Fruit fly (Drosophila melanogaster) whole organism, embryonic: ENCODE results near the gene Drep4.

Source experiments
- Abd-B ChIP-seq: fragments of 200-800 bp; sonication (Bioruptor generic); optimal IDR thresholded peaks from 2 replicates; lab custom pipeline; 2018; ENCODE audit warnings: missing biosample characterization, mild to moderate bottlenecking, missing genetic modification characterization, moderate library complexity
- Asciz ChIP-seq: fragments of 200-800 bp; sonication (Bioruptor generic); optimal IDR thresholded peaks from 2 replicates; lab custom pipeline; 2017; ENCODE audit warnings: missing biosample characterization, mild to moderate bottlenecking, missing genetic modification characterization, missing genetic modification reagents
- BEAF-32 ChIP-seq: fragments of 200-800 bp; sonication (Bioruptor generic); optimal IDR thresholded peaks from 3 replicates; lab custom pipeline; 2017; ENCODE audit warnings: missing biosample characterization, missing genetic modification characterization, mild to moderate bottlenecking, moderate library complexity, missing genetic modification reagents
- Blimp-1 ChIP-seq: fragments of 200-800 bp; sonication (Bioruptor generic); optimal IDR thresholded peaks from 3 replicates; lab custom pipeline; 2018; ENCODE audit warnings: missing biosample characterization, missing genetic modification characterization, mild to moderate bottlenecking, moderate library complexity, missing genetic modification reagents
- CG10209 ChIP-seq: fragments of 200-800 bp; sonication (Bioruptor generic); optimal IDR thresholded peaks from 3 replicates; lab custom pipeline; 2017; ENCODE audit warnings: missing biosample characterization, mild to moderate bottlenecking, missing genetic modification characterization, missing genetic modification reagents
- CG11093 ChIP-seq: fragments of 200-800 bp; sonication (Bioruptor generic); IDR thresholded peaks from 3 replicates; pipeline ENCODE4 v1.3.6; 2022; ENCODE audit warnings: missing biosample characterization, missing genetic modification characterization
- CG11247 ChIP-seq: fragments of 200-800 bp; sonication (Bioruptor generic); IDR thresholded peaks from 2 replicates; pipeline ENCODE4 v1.3.6; 2022; ENCODE audit warnings: missing biosample characterization, missing genetic modification characterization
- CG17186 ChIP-seq: fragments of 200-800 bp; sonication (Bioruptor generic); optimal IDR thresholded peaks from 3 replicates; lab custom pipeline; 2017; ENCODE audit warnings: missing biosample characterization, missing genetic modification reagents, missing genetic modification characterization
- CG17361 ChIP-seq: fragments of 200-800 bp; sonication (Bioruptor generic); IDR thresholded peaks from 3 replicates; pipeline ENCODE4 v1.3.6; 2022; ENCODE audit warnings: missing biosample characterization, missing genetic modification characterization
- CG4404 ChIP-seq: fragments of 200-800 bp; sonication (Bioruptor generic); IDR thresholded peaks from 2 replicates; pipeline ENCODE4 v1.3.6; 2022; ENCODE audit warnings: missing biosample characterization, missing genetic modification characterization
- CG4854 ChIP-seq: fragments of 200-800 bp; sonication (Bioruptor generic); optimal IDR thresholded peaks from 2 replicates; lab custom pipeline; 2016; ENCODE audit warnings: missing biosample characterization, missing genetic modification characterization, inconsistent platforms
- CG6272 ChIP-seq: fragments of 200-800 bp; sonication (Bioruptor generic); IDR thresholded peaks from 2 replicates; pipeline ENCODE4 v1.3.6; 2022; ENCODE audit warnings: missing biosample characterization, missing genetic modification characterization
- CG6765 ChIP-seq: fragments of 200-800 bp; sonication (Bioruptor generic); optimal IDR thresholded peaks from 3 replicates; lab custom pipeline; 2017; ENCODE audit warnings: missing biosample characterization, mild to moderate bottlenecking, missing genetic modification characterization
- CG7271 ChIP-seq: fragments of 200-800 bp; sonication (Bioruptor generic); optimal IDR thresholded peaks from 2 replicates; lab custom pipeline; 2018; ENCODE audit warnings: missing biosample characterization, mild to moderate bottlenecking, missing genetic modification characterization, moderate library complexity
- CG9727 ChIP-seq: fragments of 200-800 bp; sonication (Bioruptor generic); optimal IDR thresholded peaks from 3 replicates; lab custom pipeline; 2017; ENCODE audit warnings: missing biosample characterization, mild to moderate bottlenecking, missing genetic modification characterization
- Deaf1 ChIP-seq: fragments of 200-800 bp; optimal IDR thresholded peaks from 3 replicates; lab custom pipeline; 2019; ENCODE audit warnings: missing biosample characterization, mild to moderate bottlenecking, missing genetic modification characterization, moderate library complexity
- Dfd ChIP-seq, 2 experiments: fragments of >200 bp; optimal IDR thresholded peaks; 2 replicates each; lab custom pipeline; 2017; ENCODE audit warnings: missing biosample characterization in 2 of 2, missing genetic modification characterization in 2 of 2
- GATAe ChIP-seq: fragments of 200-800 bp; sonication (Bioruptor generic); conservative IDR thresholded peaks from 2 replicates; pipeline ENCODE4 v1.3.6; 2022; ENCODE audit warnings: missing biosample characterization, missing genetic modification characterization
- Hr51 ChIP-seq, 2 experiments: fragments of 200-800 bp; sonication (Bioruptor generic); optimal IDR thresholded peaks; 2 replicates in 1 of 2; 3 replicates in 1 of 2; lab custom pipeline; 2016 to 2018; ENCODE audit warnings: missing biosample characterization in 2 of 2, missing genetic modification characterization in 2 of 2, mild to moderate bottlenecking in 1 of 2, moderate library complexity in 1 of 2
- Med ChIP-seq: fragments of 200-800 bp; sonication (Bioruptor generic); peaks from one replicate; lab custom pipeline; 2016; ENCODE audit warnings: missing biosample characterization, missing genetic modification characterization, mild to moderate bottlenecking, inconsistent platforms, moderate library complexity
- NC2β ChIP-seq: fragments of 200-800 bp; sonication (Bioruptor generic); optimal IDR thresholded peaks from 2 replicates; lab custom pipeline; 2016; ENCODE audit warnings: missing biosample characterization, missing genetic modification characterization
- Nf-YC ChIP-seq: fragments of 200-800 bp; optimal IDR thresholded peaks from 3 replicates; lab custom pipeline; 2019; ENCODE audit warnings: missing biosample characterization, mild to moderate bottlenecking, missing genetic modification characterization, moderate library complexity
- Oaz ChIP-seq: fragments of 200-800 bp; sonication (Bioruptor generic); IDR thresholded peaks from 2 replicates; pipeline ENCODE4 v1.3.6; 2022; ENCODE audit warnings: missing biosample characterization, missing genetic modification characterization
- Ptx1 ChIP-seq: fragments of 200-800 bp; sonication (Bioruptor generic); IDR thresholded peaks from 2 replicates; pipeline ENCODE4 v1.3.6; 2022; ENCODE audit warnings: missing biosample characterization, missing genetic modification characterization
- Sry-β ChIP-seq: fragments of 200-800 bp; sonication (Bioruptor generic); optimal IDR thresholded peaks from 2 replicates; lab custom pipeline; 2018; ENCODE audit warnings: missing biosample characterization, mild to moderate bottlenecking, missing genetic modification characterization, moderate library complexity
- Ssrp ChIP-seq: fragments of 200-800 bp; sonication (Bioruptor generic); optimal IDR thresholded peaks from 2 replicates; lab custom pipeline; 2018; ENCODE audit warnings: missing biosample characterization, mild to moderate bottlenecking, missing genetic modification characterization, moderate library complexity
- Vsx1 ChIP-seq: fragments of 200-800 bp; sonication (Bioruptor generic); optimal IDR thresholded peaks from 2 replicates; lab custom pipeline; 2017; ENCODE audit warnings: missing biosample characterization, mild to moderate bottlenecking, missing genetic modification characterization, missing genetic modification reagents
- Xrp1 ChIP-seq: fragments of 200-800 bp; sonication (Bioruptor generic); IDR thresholded peaks from 2 replicates; pipeline ENCODE4 v1.3.6; 2022; ENCODE audit warnings: missing biosample characterization, missing genetic modification characterization
- ap ChIP-seq: fragments of 200-800 bp; sonication (Bioruptor generic); IDR thresholded peaks from 2 replicates; pipeline ENCODE4 v1.3.6; 2022; ENCODE audit warnings: missing biosample characterization, missing genetic modification characterization
- ara ChIP-seq: fragments of 200-800 bp; sonication (Bioruptor generic); IDR thresholded peaks from 2 replicates; pipeline ENCODE4 v1.3.6; 2022; ENCODE audit warnings: missing biosample characterization, missing genetic modification characterization
- da ChIP-seq: fragments of 200-800 bp; sonication (Bioruptor generic); optimal IDR thresholded peaks from 2 replicates; lab custom pipeline; 2016; ENCODE audit warnings: missing biosample characterization, missing genetic modification characterization
- dan ChIP-seq: fragments of 200-800 bp; sonication (Bioruptor generic); IDR thresholded peaks from 2 replicates; pipeline ENCODE4 v1.3.6; 2022; ENCODE audit warnings: missing biosample characterization, missing genetic modification characterization
- disco-r ChIP-seq: fragments of 200-800 bp; sonication (Bioruptor generic); optimal IDR thresholded peaks from 2 replicates; lab custom pipeline; 2016; ENCODE audit warnings: missing biosample characterization, missing genetic modification characterization
- emc ChIP-seq: fragments of 200-800 bp; sonication (Bioruptor generic); optimal IDR thresholded peaks from 2 replicates; lab custom pipeline; 2016; ENCODE audit warnings: missing biosample characterization, missing genetic modification characterization
- ewg ChIP-seq: fragments of 200-800 bp; sonication (Bioruptor generic); optimal IDR thresholded peaks from 3 replicates; lab custom pipeline; 2017; ENCODE audit warnings: mild to moderate bottlenecking, missing biosample characterization, missing genetic modification reagents, missing genetic modification characterization
- fd96Cb ChIP-seq: fragments of 200-800 bp; sonication (Bioruptor generic); optimal IDR thresholded peaks from 2 replicates; lab custom pipeline; 2018; ENCODE audit warnings: missing biosample characterization, mild to moderate bottlenecking, missing genetic modification characterization, moderate library complexity
- hth ChIP-seq: fragments of >200 bp; optimal IDR thresholded peaks from 2 replicates; lab custom pipeline; 2017; ENCODE audit warnings: inconsistent platforms
- jigr1 ChIP-seq: fragments of 200-800 bp; sonication (Bioruptor generic); IDR thresholded peaks from 3 replicates; pipeline ENCODE4 v1.3.6; 2022; ENCODE audit warnings: missing biosample characterization, missing genetic modification characterization
- kni ChIP-seq: fragments of 200-800 bp; sonication (Bioruptor generic); optimal IDR thresholded peaks from 3 replicates; lab custom pipeline; 2017; ENCODE audit warnings: mild to moderate bottlenecking, missing biosample characterization, missing genetic modification reagents, missing genetic modification characterization
- lmd ChIP-seq: fragments of 200-800 bp; sonication (Bioruptor generic); IDR thresholded peaks from 2 replicates; pipeline ENCODE4 v1.3.6; 2022; ENCODE audit warnings: missing biosample characterization, missing genetic modification characterization
- nerfin-2 ChIP-seq: fragments of 200-800 bp; sonication (Bioruptor generic); IDR thresholded peaks from 2 replicates; pipeline ENCODE4 v1.3.6; 2022; ENCODE audit warnings: missing biosample characterization, missing genetic modification characterization; ENCODE audit not compliant: partially characterized antibody
- nmo ChIP-seq: fragments of 200-800 bp; sonication (Bioruptor generic); optimal IDR thresholded peaks from 2 replicates; lab custom pipeline; 2018; ENCODE audit warnings: missing biosample characterization, mild to moderate bottlenecking, missing genetic modification characterization, moderate library complexity
- pan ChIP-seq, 4 experiments: fragments of >200 bp in 3 of 4; fragments of 200-800 bp in 1 of 4; sonication (Bioruptor generic) in 1 of 4; optimal IDR thresholded peaks in 3 of 4; IDR thresholded peaks in 1 of 4; 2 replicates each; pipeline versions ENCODE4 v1.3.6 to Lab custom; 2017 to 2022; ENCODE audit warnings: missing biosample characterization in 2 of 4, missing genetic modification characterization in 2 of 4, mixed read lengths in 1 of 4
- pb ChIP-seq: fragments of 200-800 bp; sonication (Bioruptor generic); optimal IDR thresholded peaks from 3 replicates; lab custom pipeline; 2016; ENCODE audit warnings: missing biosample characterization, missing genetic modification characterization
- stc ChIP-seq: fragments of 200-800 bp; sonication (Bioruptor generic); IDR thresholded peaks from 2 replicates; pipeline ENCODE4 v1.3.6; 2022; ENCODE audit warnings: missing biosample characterization, missing genetic modification characterization
- tup ChIP-seq: fragments of 200-800 bp; sonication (Bioruptor generic); optimal IDR thresholded peaks from 2 replicates; lab custom pipeline; 2016; ENCODE audit warnings: missing biosample characterization, mild to moderate bottlenecking, missing genetic modification characterization, moderate library complexity
- twi ChIP-seq: fragments of 200-800 bp; optimal IDR thresholded peaks from 2 replicates; lab custom pipeline; 2019; ENCODE audit warnings: missing biosample characterization, mild to moderate bottlenecking, missing genetic modification characterization, moderate library complexity
- vfl ChIP-seq: fragments of 200-800 bp; sonication (Bioruptor generic); optimal IDR thresholded peaks from 2 replicates; lab custom pipeline; 2016; ENCODE audit warnings: missing biosample characterization, missing genetic modification characterization
- yki ChIP-seq: fragments of >200 bp; optimal IDR thresholded peaks from 3 replicates; lab custom pipeline; 2018
- zfh2 ChIP-seq: fragments of 200-800 bp; sonication (Bioruptor generic); optimal IDR thresholded peaks from 2 replicates; lab custom pipeline; 2016; ENCODE audit warnings: missing biosample characterization, missing genetic modification characterization

Gene Drep4

DNA sequence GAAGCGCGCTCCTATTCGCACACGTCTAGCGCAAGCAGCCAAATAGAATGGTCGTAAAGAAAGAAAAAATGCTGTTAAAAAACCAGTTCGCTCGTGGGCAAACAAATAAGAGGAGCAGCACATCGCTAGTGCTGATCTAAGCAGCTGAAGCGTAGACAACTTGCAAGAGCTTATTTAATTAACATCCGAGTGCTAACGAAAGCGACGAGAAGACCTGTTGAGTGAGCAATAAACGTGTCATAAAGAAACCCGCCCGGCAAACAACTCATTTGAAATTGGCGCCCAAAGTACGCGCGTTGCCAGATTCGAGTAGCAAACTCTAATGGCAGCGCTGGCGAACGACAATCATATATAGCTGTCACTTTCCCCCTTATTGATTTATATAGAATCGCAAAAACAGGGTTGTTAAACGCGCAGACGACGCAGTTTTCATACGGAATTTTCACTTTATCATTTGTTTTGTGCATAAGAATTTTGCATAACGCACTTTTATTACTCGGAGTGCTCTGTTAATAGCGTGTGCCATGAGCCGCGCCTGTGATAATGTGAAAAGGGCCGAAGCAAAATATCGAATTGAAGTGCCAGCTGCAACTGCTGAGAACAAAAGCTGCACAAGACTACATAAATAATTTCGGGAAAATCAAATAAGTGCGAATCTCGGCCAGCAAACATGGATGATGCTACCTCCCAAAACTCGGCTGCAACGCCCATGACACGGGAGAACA is 9.9 kb upstream of the Drep4 start (continued):
- TF ChIP-seq da (GFP tag; lab: Kevin White, UChicago) (no peak), Nf-YC (tag; lab: Kevin White, UChicago) (no peak), twi (tag; lab: Kevin White, UChicago) (no peak), lmd (GFP tag; lab: Robert Waterston, UW) (no peak), emc (GFP tag; lab: Kevin White, UChicago) (no peak), CG6765 (GFP tag; lab: Kevin White, UChicago) (no peak), disco-r (GFP tag; lab: Kevin White, UChicago) (peak; percentile 9), CG10209 (GFP tag; lab: Kevin White, UChicago) (no peak), Abd-B (GFP tag; lab: Kevin White, UChicago) (no peak), Deaf1 (no peak), dan (GFP tag; lab: Robert Waterston, UW) (no peak), hth (lab: Kevin White, UChicago) (no peak), kni (no peak), pan (optimal IDR thresholded peaks at IDR 0.05; lab: Kevin White, UChicago) (no peak), pan (GFP tag; optimal IDR thresholded peaks at IDR 0.05 in 1 of 2, IDR thresholded peaks at IDR 0.05 in 1 of 2) (no peak), GATAe (no peak), CG6272 (GFP tag; lab: Robert Waterston, UW) (no peak), CG11093 (no peak), nmo (peak; percentile 70), NC2β (no peak), jigr1 (GFP tag; lab: Robert Waterston, UW) (no peak), Oaz (GFP tag; lab: Robert Waterston, UW) (no peak), Asciz (GFP tag; lab: Kevin White, UChicago) (no peak), Xrp1 (no peak), ara (no peak), Vsx1 (no peak), CG4854 (GFP tag; lab: Kevin White, UChicago) (no peak), tup (GFP tag; lab: Kevin White, UChicago) (no peak), CG7271 (tag; lab: Kevin White, UChicago) (no peak), CG11247 (GFP tag; lab: Robert Waterston, UW) (no peak), Ptx1 (GFP tag; lab: Robert Waterston, UW) (no peak), vfl (GFP tag; lab: Kevin White, UChicago) (no peak), nerfin-2 (no peak), CG17361 (no peak), pb (GFP tag; lab: Kevin White, UChicago) (no peak), Hr51 (GFP tag; optimal IDR thresholded peaks at IDR 0.05; lab: Kevin White, UChicago) (no peak), Dfd (GFP tag; optimal IDR thresholded peaks at IDR 0.05; lab: Kevin White, UChicago) (no peak), ewg (GFP tag; lab: Kevin White, UChicago) (peak; percentile 86), Ssrp (no peak), ap (no peak), fd96Cb (no peak), yki (lab: Kevin White, UChicago) (no peak), zfh2 (GFP tag; lab: Kevin White, UChicago) (no peak), stc (GFP tag; lab: Robert Waterston, UW) (no peak), Sry-β (GFP tag; lab: Kevin White, UChicago) (no peak), CG4404 (no peak), CG9727 (GFP tag; lab: Kevin White, UChicago) (no peak), CG17186 (peak; percentile 44), Med (peak; percentile 88), Blimp-1 (GFP tag; lab: Kevin White, UChicago) (peak; percentile 59), BEAF-32 (GFP tag; lab: Kevin White, UChicago) (peak; percentile 37)
